Fruit fly (Drosophila melanogaster): ENCODE measurements around the gene CG32086.

CG32086 gene

dm6 chr3L:11557209-11557608, 26.7 kb downstream of the CG32086 start (continued):
- no peak for TF ChIP-seq Sox15 (GFP tag; optimal IDR thresholded peaks at IDR 0.05)
- TF ChIP-seq CG6792 (GFP tag; optimal IDR thresholded peaks at IDR 0.05): no peak
- TF ChIP-seq svp (GFP tag): peak; percentile 74
- TF ChIP-seq CG9139 (GFP tag; optimal IDR thresholded peaks at IDR 0.05): peak; percentile 83
- TF ChIP-seq Hr38 (GFP tag; optimal IDR thresholded peaks at IDR 0.05): no peak
- TF ChIP-seq CG10669 (GFP tag; optimal IDR thresholded peaks at IDR 0.05): peak; percentile 37
- peak; percentile 28 for TF ChIP-seq Lpt (GFP tag; optimal IDR thresholded peaks at IDR 0.05)
- TF ChIP-seq CG6163 (GFP tag; IDR thresholded peaks at IDR 0.05): peak; percentile 69
- TF ChIP-seq Eip75B (GFP tag; optimal IDR thresholded peaks at IDR 0.05): no peak
- TF ChIP-seq CG34406 (GFP tag; optimal IDR thresholded peaks at IDR 0.05): no peak

- TF ChIP-seq Ets21C (GFP tag; optimal IDR thresholded peaks at IDR 0.05) (no peak), CG15336 (GFP tag; IDR thresholded peaks at IDR 0.05) (peak; percentile 55), acj6 (GFP tag; optimal IDR thresholded peaks at IDR 0.05) (peak; percentile 32), CG8119 (GFP tag; IDR thresholded peaks at IDR 0.05) (peak; percentile 32; the same call in 2 of the 3 replicates), Ets96B (tag; optimal IDR thresholded peaks at IDR 0.05) (no peak), pdm3 (GFP tag; optimal IDR thresholded peaks at IDR 0.05) (peak; percentile 29), salr (GFP tag; optimal IDR thresholded peaks at IDR 0.05) (no peak), Blimp-1 (GFP tag; optimal IDR thresholded peaks at IDR 0.05) (no peak), CG4318 (GFP tag; optimal IDR thresholded peaks at IDR 0.05) (peak; percentile 47), CG32006 (GFP tag; optimal IDR thresholded peaks at IDR 0.05) (peak; percentile 62), Sox15 (GFP tag; optimal IDR thresholded peaks at IDR 0.05) (no peak), Eip78C (GFP tag) (peak; percentile 60), OdsH (GFP tag; optimal IDR thresholded peaks at IDR 0.05) (peak; percentile 24), Hr4 (GFP tag; optimal IDR thresholded peaks at IDR 0.05) (peak; percentile 31)
These were observed 27.2 kb downstream of the CG32086 start for dm6 chr3L:11556637-11557036.

dm6 chr3L:11555662-11556460, 28.0 kb downstream of the CG32086 start:
- TF ChIP-seq CG10631 (GFP tag; optimal IDR thresholded peaks at IDR 0.05) (peak; percentile 37), salr (GFP tag; optimal IDR thresholded peaks at IDR 0.05) (peak; percentile 41 to 85), CG10669 (GFP tag; optimal IDR thresholded peaks at IDR 0.05) (peak; percentile 53), Met (GFP tag; optimal IDR thresholded peaks at IDR 0.05) (no peak), CG6163 (GFP tag; IDR thresholded peaks at IDR 0.05) (0 out of 3 replicates have a peak, but pooled peaks have one; percentile 11), CG3032 (tag; optimal IDR thresholded peaks at IDR 0.05) (peak; percentile 49), CG8119 (GFP tag; IDR thresholded peaks at IDR 0.05) (peak; percentile 92), Hr39 (GFP tag; optimal IDR thresholded peaks at IDR 0.05) (no peak), Eip75B (GFP tag; optimal IDR thresholded peaks at IDR 0.05) (peak; percentile 28), vri (GFP tag; optimal IDR thresholded peaks at IDR 0.05) (no peak), eg (GFP tag; IDR thresholded peaks at IDR 0.05) (peak; percentile 82), Sox14 (GFP tag; optimal IDR thresholded peaks at IDR 0.05) (no peak), CG6854 (GFP tag; optimal IDR thresholded peaks at IDR 0.05) (no peak), fd59A (GFP tag; optimal IDR thresholded peaks at IDR 0.05) (peak; percentile 27), achi (GFP tag; optimal IDR thresholded peaks at IDR 0.05) (peak; percentile 41), CG6792 (GFP tag; optimal IDR thresholded peaks at IDR 0.05) (no peak), net (GFP tag; optimal IDR thresholded peaks at IDR 0.05) (peak; percentile 57), CG4318 (GFP tag; optimal IDR thresholded peaks at IDR 0.05) (peak; percentile 67), CG32006 (GFP tag; optimal IDR thresholded peaks at IDR 0.05) (peak; percentile 81), Lpt (GFP tag; optimal IDR thresholded peaks at IDR 0.05) (peak; percentile 68), CG1621 (tag; optimal IDR thresholded peaks at IDR 0.05) (peak; percentile 37), OdsH (GFP tag; optimal IDR thresholded peaks at IDR 0.05) (peak; percentile 59), svp (GFP tag) (no peak), CG7368 (GFP tag; optimal IDR thresholded peaks at IDR 0.05) (peak; percentile 17), CG8632 (GFP tag; optimal IDR thresholded peaks at IDR 0.05) (peak; percentile 51), CG3919 (GFP tag; optimal IDR thresholded peaks at IDR 0.05) (peak; percentile 37), dsx (GFP tag; optimal IDR thresholded peaks at IDR 0.05; ENCODE audit: poor library complexity, severe bottlenecking) (peak; percentile 60), fkh (GFP tag; optimal IDR thresholded peaks at IDR 0.05) (peak; percentile 80), CG6808 (GFP tag; optimal IDR thresholded peaks at IDR 0.05) (peak; percentile 54), pdm3 (GFP tag; optimal IDR thresholded peaks at IDR 0.05) (peak; percentile 48), Smox (GFP tag; optimal IDR thresholded peaks at IDR 0.05) (no peak), CG11762 (GFP tag; optimal IDR thresholded peaks at IDR 0.05; ENCODE audit: insufficient read depth) (peak; percentile 33), CG6276 (GFP tag; optimal IDR thresholded peaks at IDR 0.05) (peak; percentile 63), CG15336 (GFP tag; IDR thresholded peaks at IDR 0.05) (peak; percentile 91), Gug (GFP tag; IDR thresholded peaks at IDR 0.05) (no peak; the same call in none of the 2 replicates)
